Fruit fly (Drosophila melanogaster) whole organism, embryonic: Measurements from ENCODE around the gene nanos.
A peak's percentile ranks its signal among the peaks of the same experiment; 100 is the strongest.

Experiments
- Ada2b ChIP-seq: fragments of 200-800 bp; sonication (Bioruptor generic); IDR thresholded peaks from 2 replicates; pipeline ENCODE4 v1.3.6; 2022; ENCODE audit warnings: missing biosample characterization, missing genetic modification characterization
- Atf-2 ChIP-seq: fragments of 200-800 bp; sonication (Bioruptor generic); optimal IDR thresholded peaks from 2 replicates; lab custom pipeline; 2016; ENCODE audit warnings: missing biosample characterization, missing genetic modification characterization
- B-H2 ChIP-seq: fragments of 200-800 bp; sonication (Bioruptor generic); optimal IDR thresholded peaks from 2 replicates; lab custom pipeline; 2018; ENCODE audit warnings: missing biosample characterization, mild to moderate bottlenecking, missing genetic modification characterization
- Bteb2 ChIP-seq: fragments of 200-800 bp; sonication (Bioruptor generic); optimal IDR thresholded peaks from 2 replicates; lab custom pipeline; 2016; ENCODE audit warnings: missing biosample characterization, missing genetic modification characterization
- CG11247 ChIP-seq: fragments of 200-800 bp; sonication (Bioruptor generic); IDR thresholded peaks from 2 replicates; pipeline ENCODE4 v1.3.6; 2022; ENCODE audit warnings: missing biosample characterization, missing genetic modification characterization
- CG12236 ChIP-seq: fragments of 200-800 bp; sonication (Bioruptor generic); optimal IDR thresholded peaks from 2 replicates; lab custom pipeline; 2016; ENCODE audit warnings: missing biosample characterization, missing genetic modification characterization
- CG13123 ChIP-seq: fragments of 200-800 bp; sonication (Bioruptor generic); optimal IDR thresholded peaks from 2 replicates; lab custom pipeline; 2016; ENCODE audit warnings: missing biosample characterization, missing genetic modification characterization
- CG13624 ChIP-seq: fragments of 200-800 bp; sonication (Bioruptor generic); optimal IDR thresholded peaks from 2 replicates; lab custom pipeline; 2016; ENCODE audit warnings: missing biosample characterization, missing genetic modification characterization
- CG1603 ChIP-seq: fragments of 200-800 bp; sonication (Bioruptor generic); optimal IDR thresholded peaks from 2 replicates; lab custom pipeline; 2019; ENCODE audit warnings: missing biosample characterization, mild to moderate bottlenecking, missing genetic modification characterization, moderate library complexity
- CG17568 ChIP-seq: fragments of 200-800 bp; sonication (Bioruptor generic); optimal IDR thresholded peaks from 2 replicates; lab custom pipeline; 2018; ENCODE audit warnings: missing biosample characterization, mild to moderate bottlenecking, missing genetic modification characterization, moderate library complexity
- CG2199 ChIP-seq: fragments of 200-800 bp; sonication (Bioruptor generic); IDR thresholded peaks from 3 replicates; pipeline ENCODE4 v1.3.6; 2022; ENCODE audit warnings: missing biosample characterization, missing genetic modification characterization
- CG3995 ChIP-seq: fragments of 200-800 bp; sonication (Bioruptor generic); optimal IDR thresholded peaks from 3 replicates; lab custom pipeline; 2016; ENCODE audit warnings: missing biosample characterization, missing genetic modification characterization
- CG5953 ChIP-seq: fragments of 200-800 bp; sonication (Bioruptor generic); IDR thresholded peaks from 2 replicates; pipeline ENCODE4 v1.3.6; 2022; ENCODE audit warnings: missing biosample characterization, missing genetic modification characterization
- CG7786 ChIP-seq: fragments of 200-800 bp; sonication (Bioruptor generic); optimal IDR thresholded peaks from 2 replicates; lab custom pipeline; 2016; ENCODE audit warnings: missing biosample characterization, missing genetic modification characterization
- CG7928 ChIP-seq: fragments of 200-800 bp; sonication (Bioruptor generic); optimal IDR thresholded peaks from 2 replicates; lab custom pipeline; 2017; ENCODE audit warnings: missing biosample characterization, mild to moderate bottlenecking, missing genetic modification characterization
- CG7987 ChIP-seq: fragments of 200-800 bp; sonication (Bioruptor generic); optimal IDR thresholded peaks from 2 replicates; lab custom pipeline; 2018; ENCODE audit warnings: missing biosample characterization, mild to moderate bottlenecking, missing genetic modification characterization, moderate library complexity
- CG8944 ChIP-seq: fragments of 200-800 bp; sonication (Bioruptor generic); optimal IDR thresholded peaks from 3 replicates; lab custom pipeline; 2016; ENCODE audit warnings: missing biosample characterization, missing genetic modification characterization
- CTCF ChIP-seq: fragments of 200-800 bp; sonication (Bioruptor generic); optimal IDR thresholded peaks from 2 replicates; lab custom pipeline; 2017; ENCODE audit warnings: missing biosample characterization, mild to moderate bottlenecking, missing genetic modification characterization, moderate library complexity
- D ChIP-seq, 2 experiments: fragments of 200-800 bp in 1 of 2; fragments of >200 bp in 1 of 2; sonication (Bioruptor generic) in 1 of 2; optimal IDR thresholded peaks; 2 replicates in 1 of 2; 3 replicates in 1 of 2; lab custom pipeline; 2017; ENCODE audit warnings: mild to moderate bottlenecking in 1 of 2, missing biosample characterization in 1 of 2, missing genetic modification characterization in 1 of 2, missing genetic modification reagents in 1 of 2
- Doc3 ChIP-seq: fragments of 200-800 bp; sonication (Bioruptor generic); IDR thresholded peaks from 3 replicates; pipeline ENCODE4 v1.3.6; 2022; ENCODE audit warnings: missing biosample characterization, missing genetic modification characterization; ENCODE audit not compliant: partially characterized antibody
- Eip74EF ChIP-seq, 2 experiments: fragments of 200-800 bp in 1 of 2; fragments of >200 bp in 1 of 2; sonication (Bioruptor generic) in 1 of 2; optimal IDR thresholded peaks; 2 replicates each; lab custom pipeline; 2017 to 2019; ENCODE audit warnings: missing biosample characterization in 2 of 2, missing genetic modification characterization in 2 of 2, mild to moderate bottlenecking in 1 of 2, moderate library complexity in 1 of 2
- H15 ChIP-seq: fragments of 200-800 bp; sonication (Bioruptor generic); IDR thresholded peaks from 3 replicates; pipeline ENCODE4 v1.3.6; 2022; ENCODE audit warnings: missing biosample characterization, missing genetic modification characterization
- Lim3 ChIP-seq: fragments of 200-800 bp; sonication (Bioruptor generic); IDR thresholded peaks from 2 replicates; pipeline ENCODE4 v1.3.6; 2022; ENCODE audit warnings: missing biosample characterization, missing genetic modification characterization
- MESR4 ChIP-seq: fragments of 200-800 bp; sonication (Bioruptor generic); optimal IDR thresholded peaks from 2 replicates; lab custom pipeline; 2018; ENCODE audit warnings: missing biosample characterization, mild to moderate bottlenecking, missing genetic modification characterization, moderate library complexity
- Mrtf ChIP-seq: fragments of 200-800 bp; sonication (Bioruptor generic); IDR thresholded peaks from 3 replicates; pipeline ENCODE4 v1.3.6; 2022; ENCODE audit warnings: missing biosample characterization, missing genetic modification characterization
- NC2α ChIP-seq: fragments of 200-800 bp; sonication (Bioruptor generic); optimal IDR thresholded peaks from 2 replicates; lab custom pipeline; 2016; ENCODE audit warnings: missing biosample characterization, missing genetic modification characterization
- Neu2 ChIP-seq: fragments of 200-800 bp; sonication (Bioruptor generic); optimal IDR thresholded peaks from 3 replicates; lab custom pipeline; 2016; ENCODE audit warnings: missing biosample characterization, missing genetic modification characterization, borderline replicate concordance
- Nf-YA ChIP-seq: fragments of 200-800 bp; sonication (Bioruptor generic); IDR thresholded peaks from 2 replicates; pipeline ENCODE4 v1.3.6; 2022; ENCODE audit warnings: missing biosample characterization, missing genetic modification characterization
- Rfx ChIP-seq: fragments of 200-800 bp; sonication (Bioruptor generic); IDR thresholded peaks from 2 replicates; pipeline ENCODE4 v1.3.6; 2022; ENCODE audit warnings: missing biosample characterization, missing genetic modification characterization
- cato ChIP-seq: fragments of 200-800 bp; sonication (Bioruptor generic); optimal IDR thresholded peaks from 2 replicates; lab custom pipeline; 2016; ENCODE audit warnings: missing biosample characterization, missing genetic modification characterization, borderline replicate concordance
- crc ChIP-seq: fragments of 200-800 bp; sonication (Bioruptor generic); optimal IDR thresholded peaks from 2 replicates; lab custom pipeline; 2016; ENCODE audit warnings: missing biosample characterization, missing genetic modification characterization
- dmrt11E ChIP-seq: fragments of 200-800 bp; sonication (Bioruptor generic); optimal IDR thresholded peaks from 3 replicates; lab custom pipeline; 2018; ENCODE audit warnings: missing biosample characterization, mild to moderate bottlenecking, missing genetic modification characterization, moderate library complexity
- dmrt99B ChIP-seq: fragments of 200-800 bp; sonication (Bioruptor generic); optimal IDR thresholded peaks from 2 replicates; lab custom pipeline; 2018; ENCODE audit warnings: missing biosample characterization, mild to moderate bottlenecking, missing genetic modification characterization, moderate library complexity
- grau ChIP-seq: fragments of 200-800 bp; optimal IDR thresholded peaks from 3 replicates; lab custom pipeline; 2019; ENCODE audit warnings: missing biosample characterization, mild to moderate bottlenecking, missing genetic modification characterization, moderate library complexity
- gsb ChIP-seq: fragments of 200-800 bp; sonication (Bioruptor generic); IDR thresholded peaks from 2 replicates; pipeline ENCODE4 v1.3.6; 2022; ENCODE audit warnings: missing biosample characterization, missing genetic modification characterization
- gsb-n ChIP-seq: fragments of 200-800 bp; sonication (Bioruptor generic); optimal IDR thresholded peaks from 3 replicates; lab custom pipeline; 2018; ENCODE audit warnings: missing biosample characterization, mild to moderate bottlenecking, missing genetic modification characterization
- jing ChIP-seq: fragments of 200-800 bp; sonication (Bioruptor generic); optimal IDR thresholded peaks from 2 replicates; lab custom pipeline; 2018; ENCODE audit warnings: missing biosample characterization, mild to moderate bottlenecking, missing genetic modification characterization
- jumu ChIP-seq: fragments of 200-800 bp; sonication (Bioruptor generic); optimal IDR thresholded peaks from 3 replicates; lab custom pipeline; 2016; ENCODE audit warnings: missing biosample characterization, missing genetic modification characterization
- luna ChIP-seq: fragments of 200-800 bp; sonication (Bioruptor generic); optimal IDR thresholded peaks from 2 replicates; lab custom pipeline; 2016; ENCODE audit warnings: missing biosample characterization, missing genetic modification characterization
- p53 ChIP-seq: fragments of 200-800 bp; sonication (Bioruptor generic); optimal IDR thresholded peaks from 2 replicates; lab custom pipeline; 2016; ENCODE audit warnings: missing biosample characterization, missing genetic modification characterization
- peb ChIP-seq: fragments of 200-800 bp; sonication (Bioruptor generic); IDR thresholded peaks from 2 replicates; pipeline ENCODE4 v1.3.6; 2022; ENCODE audit warnings: missing biosample characterization, missing genetic modification characterization
- ssp ChIP-seq: fragments of 200-800 bp; sonication (Bioruptor generic); IDR thresholded peaks from 2 replicates; pipeline ENCODE4 v1.3.6; 2022; ENCODE audit warnings: missing biosample characterization, missing genetic modification characterization
- stc ChIP-seq: fragments of 200-800 bp; sonication (Bioruptor generic); IDR thresholded peaks from 2 replicates; pipeline ENCODE4 v1.3.6; 2022; ENCODE audit warnings: missing biosample characterization, missing genetic modification characterization
- tin ChIP-seq: fragments of 200-800 bp; sonication (Bioruptor generic); optimal IDR thresholded peaks from 3 replicates; lab custom pipeline; 2016; ENCODE audit warnings: missing biosample characterization, missing genetic modification characterization
- tna ChIP-seq: fragments of 200-800 bp; sonication (Bioruptor generic); IDR thresholded peaks from 2 replicates; pipeline ENCODE4 v1.3.6; 2022; ENCODE audit warnings: missing biosample characterization, missing genetic modification characterization; ENCODE audit not compliant: partially characterized antibody
- tx ChIP-seq: fragments of 200-800 bp; sonication (Bioruptor generic); optimal IDR thresholded peaks from 2 replicates; lab custom pipeline; 2016; ENCODE audit warnings: missing biosample characterization, missing genetic modification characterization
- usp ChIP-seq: fragments of >200 bp; optimal IDR thresholded peaks from 2 replicates; lab custom pipeline; 2017; ENCODE audit warnings: missing biosample characterization, missing genetic modification characterization
- vnd ChIP-seq: fragments of 200-800 bp; sonication (Bioruptor generic); IDR thresholded peaks from 3 replicates; pipeline ENCODE4 v1.3.6; 2022; ENCODE audit warnings: missing biosample characterization, missing genetic modification characterization; ENCODE audit not compliant: partially characterized antibody
- vvl ChIP-seq: fragments of 200-800 bp; sonication (Bioruptor generic); IDR thresholded peaks from 2 replicates; pipeline ENCODE4 v1.3.6; 2022; ENCODE audit warnings: missing biosample characterization, missing genetic modification characterization
- yki ChIP-seq: fragments of >200 bp; optimal IDR thresholded peaks from 3 replicates; lab custom pipeline; 2018
- zen2 ChIP-seq: fragments of 200-800 bp; sonication (Bioruptor generic); IDR thresholded peaks from 3 replicates; pipeline ENCODE4 v1.3.6; 2022; ENCODE audit warnings: missing biosample characterization, missing genetic modification characterization; ENCODE audit not compliant: partially characterized antibody

The nanos gene

DNA sequence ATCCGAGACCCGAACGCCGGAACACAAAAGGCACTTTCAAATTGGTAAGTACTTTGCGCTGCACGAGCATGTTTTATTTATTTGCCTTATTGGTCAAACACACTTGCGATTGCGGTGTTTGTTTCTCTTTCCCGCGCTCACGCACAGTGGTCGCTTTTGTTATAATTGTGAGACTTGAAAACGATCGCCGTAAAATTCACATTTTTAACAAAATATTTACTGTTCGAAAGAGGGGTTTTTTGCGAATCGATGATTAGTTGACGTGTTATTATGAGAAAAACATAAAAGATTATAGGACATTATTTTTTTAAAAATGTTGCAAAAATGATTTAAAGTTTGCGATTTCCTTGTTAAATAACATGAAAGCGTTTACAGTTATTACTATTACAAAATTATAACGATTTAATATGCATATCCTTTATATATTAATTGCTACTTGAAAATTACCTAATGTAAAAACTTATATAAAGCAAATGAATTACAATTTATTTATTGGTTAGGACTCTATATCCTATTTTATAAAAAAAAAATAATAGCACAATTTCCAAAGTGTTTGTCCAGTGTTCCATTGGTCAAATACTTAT is 7.9 kb downstream of the nanos start (continued):
- TF ChIP-seq Bteb2 = no peak
- TF ChIP-seq tin = no peak
- no peak for TF ChIP-seq cato (GFP tag; lab: Kevin White, UChicago)
- no peak for TF ChIP-seq MESR4 (GFP tag; lab: Kevin White, UChicago)
- peak; percentile 27 for TF ChIP-seq NC2α (GFP tag; lab: Kevin White, UChicago)
- no peak for TF ChIP-seq Eip74EF (GFP tag; optimal IDR thresholded peaks at IDR 0.05; lab: Kevin White, UChicago)
- no peak for TF ChIP-seq D (optimal IDR thresholded peaks at IDR 0.05; lab: Kevin White, UChicago)
- no peak for TF ChIP-seq D (GFP tag; optimal IDR thresholded peaks at IDR 0.05; lab: Kevin White, UChicago)
- TF ChIP-seq p53 (GFP tag; lab: Kevin White, UChicago) = no peak
- no peak for TF ChIP-seq CG3995 (GFP tag; lab: Kevin White, UChicago)
- no peak for TF ChIP-seq tna (GFP tag; lab: Robert Waterston, UW)
- peak; percentile 49; the same call in 1 of the 2 replicates for TF ChIP-seq CG5953 (GFP tag; lab: Robert Waterston, UW)
- no peak for TF ChIP-seq zen2 (GFP tag; lab: Robert Waterston, UW)
- no peak for TF ChIP-seq CTCF (GFP tag; lab: Kevin White, UChicago)
- TF ChIP-seq gsb-n (tag; lab: Kevin White, UChicago) = no peak
- TF ChIP-seq stc (GFP tag; lab: Robert Waterston, UW) = peak; percentile 49; the same call in 1 of the 2 replicates
- peak; percentile 55 for TF ChIP-seq Rfx (GFP tag; lab: Robert Waterston, UW)
- peak; percentile 44; the same call in 1 of the 2 replicates for TF ChIP-seq Ada2b (GFP tag; lab: Robert Waterston, UW)
- TF ChIP-seq yki (lab: Kevin White, UChicago) = no peak
- TF ChIP-seq ssp (GFP tag; lab: Robert Waterston, UW) = no peak
- peak; percentile 15 for TF ChIP-seq CG1603 (tag; lab: Kevin White, UChicago)
- TF ChIP-seq vvl (GFP tag; lab: Robert Waterston, UW) = peak; percentile 47; the same call in 1 of the 2 replicates
- no peak for TF ChIP-seq Doc3 (GFP tag; lab: Robert Waterston, UW)
- TF ChIP-seq B-H2 = peak; percentile 21
- TF ChIP-seq CG7987 (GFP tag; lab: Kevin White, UChicago) = no peak
- TF ChIP-seq jing (GFP tag; lab: Kevin White, UChicago) = no peak
- TF ChIP-seq CG12236 (GFP tag; lab: Kevin White, UChicago) = no peak
- TF ChIP-seq Lim3 (GFP tag; lab: Robert Waterston, UW) = no peak
- no peak for TF ChIP-seq Neu2
- TF ChIP-seq CG7786 (GFP tag; lab: Kevin White, UChicago) = no peak
- no peak for TF ChIP-seq Nf-YA
- TF ChIP-seq usp = no peak
- no peak for TF ChIP-seq CG17568 (GFP tag; lab: Kevin White, UChicago)
- TF ChIP-seq grau (tag; lab: Kevin White, UChicago) = peak; percentile 60
- TF ChIP-seq luna (GFP tag; lab: Kevin White, UChicago) = no peak
- no peak for TF ChIP-seq CG13624 (GFP tag; lab: Kevin White, UChicago)
- TF ChIP-seq CG8944 = no peak
- TF ChIP-seq dmrt99B (tag; lab: Kevin White, UChicago) = peak; percentile 62
- no peak for TF ChIP-seq vnd (GFP tag; lab: Robert Waterston, UW)
- TF ChIP-seq crc = no peak
- TF ChIP-seq tx = peak; percentile 12
- TF ChIP-seq Mrtf (GFP tag; lab: Robert Waterston, UW) = no peak
- TF ChIP-seq H15 (GFP tag; lab: Robert Waterston, UW) = 0 out of 3 replicates have a peak, but pooled peaks have one; percentile 54
- no peak for TF ChIP-seq CG13123 (GFP tag; lab: Kevin White, UChicago)
- no peak for TF ChIP-seq CG7928 (GFP tag; lab: Kevin White, UChicago)
- peak; percentile 9 for TF ChIP-seq Atf-2 (GFP tag; lab: Kevin White, UChicago)
- no peak for TF ChIP-seq gsb
- TF ChIP-seq dmrt11E (tag; lab: Kevin White, UChicago) = peak; percentile 45
- no peak for TF ChIP-seq CG2199 (GFP tag; lab: Robert Waterston, UW)
- TF ChIP-seq peb (GFP tag; lab: Robert Waterston, UW) = no peak
- no peak for TF ChIP-seq CG11247
- TF ChIP-seq jumu (GFP tag; lab: Kevin White, UChicago) = peak; percentile 7
